Worm (Caenorhabditis elegans) whole organism, L3 larva: ENCODE measurements around the gene pde-2.

ENCODE experiments used
- ceh-16 ChIP-seq: sonication (generic microtip); optimal IDR thresholded peaks from 2 replicates; lab custom pipeline; 2017; ENCODE audit warnings: missing biosample characterization, missing genetic modification characterization
- fkh-10 ChIP-seq: sonication (generic microtip); optimal IDR thresholded peaks from 2 replicates; lab custom pipeline; 2017; ENCODE audit warnings: missing biosample characterization, missing genetic modification reagents, missing genetic modification characterization
- nhr-25 ChIP-seq: sonication (generic microtip); optimal IDR thresholded peaks from 2 replicates; lab custom pipeline; 2017; ENCODE audit warnings: missing biosample characterization, missing genetic modification characterization
- unc-62 ChIP-seq: fragments of 150-350 bp; sonication (generic microtip); optimal IDR thresholded peaks from 4 replicates; lab custom pipeline; 2014; ENCODE audit warnings: missing biosample characterization, missing genetic modification reagents, missing genetic modification characterization
- ztf-4 ChIP-seq: fragments of 150-350 bp; optimal IDR thresholded peaks from 2 replicates; lab custom pipeline; 2014; ENCODE audit warnings: missing biosample characterization, missing genetic modification characterization

- TF ChIP-seq ztf-4 (tag; lab: Kevin White, UChicago) (no peak), fkh-10 (GFP tag; lab: Kevin White, UChicago) (no peak), nhr-25 (tag; lab: Kevin White, UChicago) (no peak), ceh-16 (no peak), unc-62 (no peak)
Observed at ce11 chrIII:9001899-9002298, 20.2 kb upstream of the pde-2 start, which contains the start of gene rpn-6.2.
